Fruit fly (Drosophila melanogaster) whole organism, embryonic: ENCODE results near the gene HisCl1.

Experiments used
- Bdp1 ChIP-seq: fragments of 200-800 bp; sonication (Bioruptor generic); optimal IDR thresholded peaks from 3 replicates; lab custom pipeline; 2016; ENCODE audit warnings: missing biosample characterization, missing genetic modification characterization
- CG11247 ChIP-seq: fragments of 200-800 bp; sonication (Bioruptor generic); IDR thresholded peaks from 2 replicates; pipeline ENCODE4 v1.3.6; 2022; ENCODE audit warnings: missing biosample characterization, missing genetic modification characterization
- CG11456 ChIP-seq: fragments of 200-800 bp; sonication (Bioruptor generic); IDR thresholded peaks from 3 replicates; pipeline ENCODE4 v1.3.6; 2022; ENCODE audit warnings: missing biosample characterization, missing genetic modification characterization
- CG11696 ChIP-seq: fragments of 200-800 bp; sonication (Bioruptor generic); IDR thresholded peaks from 2 replicates; pipeline ENCODE4 v1.3.6; 2022; ENCODE audit warnings: missing biosample characterization, missing genetic modification characterization
- CG12769 ChIP-seq: fragments of 200-800 bp; sonication (Bioruptor generic); optimal IDR thresholded peaks from 2 replicates; lab custom pipeline; 2019; ENCODE audit warnings: missing biosample characterization, mild to moderate bottlenecking, missing genetic modification characterization, moderate library complexity
- CG14965 ChIP-seq: fragments of 200-800 bp; sonication (Bioruptor generic); optimal IDR thresholded peaks from 2 replicates; lab custom pipeline; 2016; ENCODE audit warnings: missing biosample characterization, missing genetic modification characterization, borderline replicate concordance
- CG17829 ChIP-seq: fragments of 200-800 bp; optimal IDR thresholded peaks from 2 replicates; lab custom pipeline; 2019; ENCODE audit warnings: missing biosample characterization, mild to moderate bottlenecking, missing genetic modification characterization, moderate library complexity
- CG18619 ChIP-seq: fragments of 200-800 bp; sonication (Bioruptor generic); optimal IDR thresholded peaks from 3 replicates; lab custom pipeline; 2017; ENCODE audit warnings: missing biosample characterization, mild to moderate bottlenecking, missing genetic modification characterization
- CG2116 ChIP-seq: fragments of 200-800 bp; sonication (Bioruptor generic); optimal IDR thresholded peaks from 3 replicates; lab custom pipeline; 2018; ENCODE audit warnings: missing biosample characterization, mild to moderate bottlenecking, missing genetic modification characterization
- CG2129 ChIP-seq: fragments of 200-800 bp; sonication (Bioruptor generic); IDR thresholded peaks from 2 replicates; pipeline ENCODE4 v1.3.6; 2022; ENCODE audit warnings: missing biosample characterization, missing genetic modification characterization; ENCODE audit not compliant: partially characterized antibody
- CG2202 ChIP-seq: fragments of 200-800 bp; sonication (Bioruptor generic); optimal IDR thresholded peaks from 2 replicates; lab custom pipeline; 2018; ENCODE audit warnings: missing biosample characterization, mild to moderate bottlenecking, missing genetic modification characterization
- CG31388 ChIP-seq: fragments of 200-800 bp; sonication (Bioruptor generic); optimal IDR thresholded peaks from 2 replicates; lab custom pipeline; 2016; ENCODE audit warnings: missing biosample characterization, missing genetic modification characterization
- CG32772 ChIP-seq: fragments of 200-800 bp; sonication (Bioruptor generic); IDR thresholded peaks from 2 replicates; pipeline ENCODE4 v1.3.6; 2022; ENCODE audit warnings: missing biosample characterization, missing genetic modification characterization
- CG34422 ChIP-seq: fragments of 200-800 bp; sonication (Bioruptor generic); IDR thresholded peaks from 3 replicates; pipeline ENCODE4 v1.3.6; 2022; ENCODE audit warnings: missing biosample characterization, missing genetic modification characterization
- CG43689 ChIP-seq: fragments of 200-800 bp; sonication (Bioruptor generic); IDR thresholded peaks from 2 replicates; pipeline ENCODE4 v1.3.6; 2022; ENCODE audit warnings: missing biosample characterization, missing genetic modification characterization
- CG4854 ChIP-seq: fragments of 200-800 bp; sonication (Bioruptor generic); optimal IDR thresholded peaks from 2 replicates; lab custom pipeline; 2016; ENCODE audit warnings: missing biosample characterization, missing genetic modification characterization, inconsistent platforms
- CG6254 ChIP-seq: fragments of 200-800 bp; sonication (Bioruptor generic); optimal IDR thresholded peaks from 3 replicates; lab custom pipeline; 2017; ENCODE audit warnings: mild to moderate bottlenecking, missing biosample characterization, missing genetic modification reagents, missing genetic modification characterization
- CG6689 ChIP-seq: fragments of 200-800 bp; sonication (Bioruptor generic); IDR thresholded peaks from 2 replicates; pipeline ENCODE4 v1.3.6; 2022; ENCODE audit warnings: missing biosample characterization, missing genetic modification characterization
- CG6854 ChIP-seq: fragments of 200-800 bp; sonication (Bioruptor generic); optimal IDR thresholded peaks from 3 replicates; lab custom pipeline; 2017; ENCODE audit warnings: missing biosample characterization, mild to moderate bottlenecking, missing genetic modification characterization
- CG9817 ChIP-seq: fragments of 200-800 bp; sonication (Bioruptor generic); optimal IDR thresholded peaks from 2 replicates; lab custom pipeline; 2018; ENCODE audit warnings: missing biosample characterization, mild to moderate bottlenecking, missing genetic modification characterization, moderate library complexity
- CHES-1-like ChIP-seq: fragments of 200-800 bp; sonication (Bioruptor generic); optimal IDR thresholded peaks from 2 replicates; lab custom pipeline; 2016; ENCODE audit warnings: missing biosample characterization, missing genetic modification characterization
- Dref ChIP-seq: fragments of 200-800 bp; sonication (Bioruptor generic); IDR thresholded peaks from 2 replicates; pipeline ENCODE4 v1.3.6; 2022; ENCODE audit warnings: missing biosample characterization, missing genetic modification characterization
- Gug ChIP-seq: fragments of 200-800 bp; sonication (Bioruptor generic); IDR thresholded peaks from 4 replicates; pipeline ENCODE4 v1.3.6; 2022; ENCODE audit warnings: missing biosample characterization, missing genetic modification characterization
- HLH54F ChIP-seq: fragments of 200-800 bp; sonication (Bioruptor generic); optimal IDR thresholded peaks from 3 replicates; lab custom pipeline; 2016; ENCODE audit warnings: missing biosample characterization, missing genetic modification characterization
- Hand ChIP-seq: fragments of 200-800 bp; sonication (Bioruptor generic); optimal IDR thresholded peaks from 2 replicates; lab custom pipeline; 2017; ENCODE audit warnings: mild to moderate bottlenecking, missing biosample characterization, missing genetic modification reagents, missing genetic modification characterization
- Sox102F ChIP-seq: fragments of 200-800 bp; sonication (Bioruptor generic); optimal IDR thresholded peaks from 2 replicates; lab custom pipeline; 2018; ENCODE audit warnings: missing biosample characterization, mild to moderate bottlenecking, missing genetic modification characterization, moderate library complexity
- TFAM ChIP-seq: fragments of 200-800 bp; sonication (Bioruptor generic); optimal IDR thresholded peaks from 2 replicates; lab custom pipeline; 2017; ENCODE audit warnings: missing biosample characterization, missing genetic modification characterization, inconsistent platforms
- Vsx1 ChIP-seq: fragments of 200-800 bp; sonication (Bioruptor generic); optimal IDR thresholded peaks from 2 replicates; lab custom pipeline; 2017; ENCODE audit warnings: missing biosample characterization, mild to moderate bottlenecking, missing genetic modification characterization, missing genetic modification reagents
- Xrp1 ChIP-seq: fragments of 200-800 bp; sonication (Bioruptor generic); IDR thresholded peaks from 2 replicates; pipeline ENCODE4 v1.3.6; 2022; ENCODE audit warnings: missing biosample characterization, missing genetic modification characterization
- chinmo ChIP-seq: fragments of 200-800 bp; sonication (Bioruptor generic); IDR thresholded peaks from 4 replicates; pipeline ENCODE4 v1.3.6; 2022; ENCODE audit warnings: missing biosample characterization, missing genetic modification characterization; ENCODE audit not compliant: partially characterized antibody
- ci ChIP-seq: fragments of 200-800 bp; sonication (Bioruptor generic); IDR thresholded peaks from 3 replicates; pipeline ENCODE4 v1.3.6; 2022; ENCODE audit warnings: missing biosample characterization, missing genetic modification characterization
- esg ChIP-seq: fragments of 200-800 bp; sonication (Bioruptor generic); conservative IDR thresholded peaks from 2 replicates; pipeline ENCODE4 v1.3.6; 2022; ENCODE audit warnings: missing biosample characterization, missing genetic modification characterization
- fd96Cb ChIP-seq: fragments of 200-800 bp; sonication (Bioruptor generic); optimal IDR thresholded peaks from 2 replicates; lab custom pipeline; 2018; ENCODE audit warnings: missing biosample characterization, mild to moderate bottlenecking, missing genetic modification characterization, moderate library complexity
- gfzf ChIP-seq: fragments of 200-800 bp; sonication (Bioruptor generic); optimal IDR thresholded peaks from 2 replicates; lab custom pipeline; 2016; ENCODE audit warnings: missing biosample characterization, mild to moderate bottlenecking, missing genetic modification characterization, moderate library complexity
- lbe ChIP-seq: fragments of 200-800 bp; sonication (Bioruptor generic); optimal IDR thresholded peaks from 2 replicates; lab custom pipeline; 2016; ENCODE audit warnings: missing biosample characterization, mild to moderate bottlenecking, missing genetic modification characterization
- lmd ChIP-seq: fragments of 200-800 bp; sonication (Bioruptor generic); IDR thresholded peaks from 2 replicates; pipeline ENCODE4 v1.3.6; 2022; ENCODE audit warnings: missing biosample characterization, missing genetic modification characterization
- maf-S ChIP-seq: fragments of 200-800 bp; sonication (Bioruptor generic); optimal IDR thresholded peaks from 2 replicates; lab custom pipeline; 2016; ENCODE audit warnings: missing biosample characterization, missing genetic modification characterization
- mld ChIP-seq: fragments of 200-800 bp; sonication (Bioruptor generic); IDR thresholded peaks from 3 replicates; pipeline ENCODE4 v1.3.6; 2022; ENCODE audit warnings: missing biosample characterization, missing genetic modification characterization; ENCODE audit not compliant: partially characterized antibody
- odd ChIP-seq: fragments of 200-800 bp; sonication (Bioruptor generic); optimal IDR thresholded peaks from 2 replicates; lab custom pipeline; 2017; ENCODE audit warnings: missing biosample characterization, mild to moderate bottlenecking, missing genetic modification characterization
- org-1 ChIP-seq: fragments of 200-800 bp; sonication (Bioruptor generic); optimal IDR thresholded peaks from 2 replicates; lab custom pipeline; 2017; ENCODE audit warnings: missing biosample characterization, missing genetic modification characterization
- pan ChIP-seq, 4 experiments: fragments of >200 bp in 3 of 4; fragments of 200-800 bp in 1 of 4; sonication (Bioruptor generic) in 1 of 4; optimal IDR thresholded peaks in 3 of 4; IDR thresholded peaks in 1 of 4; 2 replicates each; pipeline versions ENCODE4 v1.3.6 to Lab custom; 2017 to 2022; ENCODE audit warnings: missing biosample characterization in 2 of 4, missing genetic modification characterization in 2 of 4, mixed read lengths in 1 of 4
- run ChIP-seq: fragments of 200-800 bp; sonication (Bioruptor generic); optimal IDR thresholded peaks from 3 replicates; lab custom pipeline; 2018; ENCODE audit warnings: missing biosample characterization, mild to moderate bottlenecking, missing genetic modification characterization
- sc ChIP-seq, 3 experiments: fragments of >200 bp in 2 of 3; fragments of 200-800 bp in 1 of 3; sonication (Bioruptor generic) in 1 of 3; optimal IDR thresholded peaks; 2 replicates in 2 of 3; 3 replicates in 1 of 3; lab custom pipeline; 2017; ENCODE audit warnings: mild to moderate bottlenecking in 1 of 3, missing biosample characterization in 1 of 3, missing genetic modification characterization in 1 of 3, missing genetic modification reagents in 1 of 3
- schlank ChIP-seq: fragments of 200-800 bp; sonication (Bioruptor generic); optimal IDR thresholded peaks from 2 replicates; lab custom pipeline; 2018; ENCODE audit warnings: missing biosample characterization, mild to moderate bottlenecking, missing genetic modification characterization
- scrt ChIP-seq: fragments of 200-800 bp; sonication (Bioruptor generic); optimal IDR thresholded peaks from 2 replicates; lab custom pipeline; 2018; ENCODE audit warnings: missing biosample characterization, mild to moderate bottlenecking, missing genetic modification characterization, moderate library complexity
- sens ChIP-seq: fragments of 200-800 bp; sonication (Bioruptor generic); peaks from one replicate; lab custom pipeline; 2016; ENCODE audit warnings: missing biosample characterization, missing genetic modification characterization
- unpg ChIP-seq: fragments of 200-800 bp; sonication (Bioruptor generic); optimal IDR thresholded peaks from 3 replicates; lab custom pipeline; 2018; ENCODE audit warnings: missing biosample characterization, mild to moderate bottlenecking, missing genetic modification characterization, moderate library complexity

HisCl1 gene

DNA sequence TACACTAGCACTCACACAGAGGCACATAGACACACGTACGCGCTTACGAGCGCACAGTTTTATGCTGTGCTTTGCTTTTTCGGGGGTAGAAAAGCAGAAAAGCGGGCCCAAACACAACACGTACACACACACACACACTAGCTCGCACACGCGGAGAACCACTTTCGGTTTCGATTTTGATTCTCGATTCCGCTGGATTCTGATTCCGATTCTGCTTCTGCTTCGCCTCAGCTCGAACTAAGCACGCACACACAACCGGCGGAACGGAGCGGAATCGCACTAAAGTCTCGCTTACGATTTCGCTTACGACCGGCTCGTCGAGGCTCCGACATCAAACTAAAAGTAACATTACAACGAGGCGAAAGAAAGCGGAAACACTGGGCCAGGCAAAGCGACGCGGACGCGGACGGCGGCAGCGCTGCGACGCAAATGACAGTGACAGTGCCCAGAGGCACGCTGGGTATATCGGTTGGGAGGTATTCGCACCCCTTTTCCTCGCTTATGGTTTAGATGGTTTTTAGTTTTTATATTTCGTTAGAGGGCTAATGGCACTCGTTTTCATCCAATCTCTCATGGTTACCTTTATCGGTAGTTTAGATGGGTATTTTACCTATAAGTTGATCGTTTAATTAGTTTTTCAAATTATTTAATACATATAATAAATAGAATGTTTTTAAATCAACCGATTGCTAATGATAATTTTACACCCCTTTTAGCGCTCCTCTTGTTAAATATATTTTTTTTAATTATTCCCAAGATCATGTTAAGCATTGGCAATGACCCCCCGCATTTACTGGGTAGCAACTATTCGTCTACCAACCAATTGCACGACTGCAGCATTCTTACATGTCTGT, 8.7 kb upstream of the HisCl1 start (continued):
- TF ChIP-seq CG11456 (GFP tag; lab: Robert Waterston, UW), result peak; percentile 71; the same call in 2 of the 3 replicates
- TF ChIP-seq ci, result peak; percentile 82
- TF ChIP-seq CG4854 (GFP tag; lab: Kevin White, UChicago), result peak; percentile 8
- peak; percentile 35 for TF ChIP-seq org-1 (GFP tag; lab: Kevin White, UChicago)
- no peak for TF ChIP-seq Dref (GFP tag; lab: Robert Waterston, UW)
- TF ChIP-seq CG6854 (GFP tag; lab: Kevin White, UChicago), result peak; percentile 45
- TF ChIP-seq maf-S (GFP tag; lab: Kevin White, UChicago), result no peak
- no peak for TF ChIP-seq CG11696 (GFP tag; lab: Robert Waterston, UW)
- TF ChIP-seq TFAM (GFP tag; lab: Kevin White, UChicago), result no peak
- peak; percentile 28 for TF ChIP-seq HLH54F
- 0 out of 2 replicates have a peak, but pooled peaks have one; percentile 53 for TF ChIP-seq CG32772 (GFP tag; lab: Robert Waterston, UW)
- TF ChIP-seq Sox102F, result peak; percentile 60
- peak; percentile 84; the same call in 2 of the 3 replicates for TF ChIP-seq CG34422
- peak; percentile 70 for TF ChIP-seq lmd (GFP tag; lab: Robert Waterston, UW)
- TF ChIP-seq CHES-1-like (GFP tag; lab: Kevin White, UChicago), result peak; percentile 45
- no peak for TF ChIP-seq CG2202 (tag; lab: Kevin White, UChicago)
- TF ChIP-seq Hand (GFP tag; lab: Kevin White, UChicago), result peak; percentile 68
- no peak for TF ChIP-seq lbe (GFP tag; lab: Kevin White, UChicago)
- peak; percentile 45; the same call in 2 of the 4 replicates for TF ChIP-seq Gug (GFP tag; lab: Robert Waterston, UW)
- peak; percentile 94 for TF ChIP-seq chinmo
- no peak for TF ChIP-seq Vsx1 (GFP tag; lab: Kevin White, UChicago)
- no peak for TF ChIP-seq CG43689 (GFP tag; lab: Robert Waterston, UW)
- peak; percentile 39 for TF ChIP-seq CG9817 (tag; lab: Kevin White, UChicago)
- peak; percentile 40 for TF ChIP-seq fd96Cb (tag; lab: Kevin White, UChicago)
- TF ChIP-seq CG11247 (GFP tag; lab: Robert Waterston, UW), result peak; percentile 43; the same call in 1 of the 2 replicates
- no peak for TF ChIP-seq CG14965 (GFP tag; lab: Kevin White, UChicago)
- TF ChIP-seq CG12769 (tag; lab: Kevin White, UChicago), result peak; percentile 76
- peak; percentile 36; the same call in 1 of the 2 replicates for TF ChIP-seq Xrp1 (GFP tag; lab: Robert Waterston, UW)
- peak; percentile 78 for TF ChIP-seq CG18619 (GFP tag; lab: Kevin White, UChicago)
- peak; percentile 3 for TF ChIP-seq Bdp1 (GFP tag; lab: Kevin White, UChicago)
- no peak for TF ChIP-seq sc (optimal IDR thresholded peaks at IDR 0.05; lab: Kevin White, UChicago)
- TF ChIP-seq sc (GFP tag; optimal IDR thresholded peaks at IDR 0.05; lab: Kevin White, UChicago), result peak; percentile 87
- peak in 1 of 2 experiments; percentile 86 for TF ChIP-seq pan (optimal IDR thresholded peaks at IDR 0.05; lab: Kevin White, UChicago)
- TF ChIP-seq pan (GFP tag; optimal IDR thresholded peaks at IDR 0.05 in 1 of 2, IDR thresholded peaks at IDR 0.05 in 1 of 2), result peak in 1 of 2 experiments; percentile 84
- TF ChIP-seq schlank, result no peak
- peak; percentile 59 for TF ChIP-seq esg (GFP tag; lab: Robert Waterston, UW)
- TF ChIP-seq CG6689, result peak; percentile 33; the same call in 1 of the 2 replicates
- peak; percentile 50 for TF ChIP-seq CG17829 (tag; lab: Kevin White, UChicago)
- TF ChIP-seq CG31388 (GFP tag; lab: Kevin White, UChicago), result no peak
- TF ChIP-seq odd (GFP tag; lab: Kevin White, UChicago), result peak; percentile 76
- TF ChIP-seq CG6254, result peak; percentile 65
- TF ChIP-seq scrt (GFP tag; lab: Kevin White, UChicago), result peak; percentile 53
- no peak for TF ChIP-seq CG2129 (GFP tag; lab: Robert Waterston, UW)
- TF ChIP-seq gfzf (GFP tag; lab: Kevin White, UChicago), result no peak
- peak; percentile 40 for TF ChIP-seq CG2116 (GFP tag; lab: Kevin White, UChicago)
- TF ChIP-seq mld, result no peak
- peak; percentile 94 for TF ChIP-seq sens (GFP tag; lab: Kevin White, UChicago)
- TF ChIP-seq run (tag; lab: Kevin White, UChicago), result no peak
- no peak for TF ChIP-seq unpg (GFP tag; lab: Kevin White, UChicago)
